Worm (Caenorhabditis elegans) whole organism, mixed stage, embryonic: ENCODE data around the gene cfap-36.

ENCODE experiments used
- lin-13 ChIP-seq: fragments of 150-350 bp; optimal IDR thresholded peaks from 2 replicates; lab custom pipeline; 2014; ENCODE audit warnings: missing biosample characterization, missing genetic modification characterization
- nhr-12 ChIP-seq: fragments of 150-350 bp; optimal IDR thresholded peaks from 2 replicates; lab custom pipeline; 2014; ENCODE audit warnings: missing biosample characterization, missing genetic modification characterization
- nhr-76 ChIP-seq: sonication (generic microtip); optimal IDR thresholded peaks from 2 replicates; lab custom pipeline; 2017; ENCODE audit warnings: missing biosample characterization, missing genetic modification characterization
- pha-4 ChIP-seq: fragments of 150-350 bp; optimal IDR thresholded peaks from 2 replicates; lab custom pipeline; 2018; ENCODE audit warnings: missing biosample characterization, missing genetic modification reagents, missing genetic modification characterization

ce11 chrV:173437-173836 is 1.4 kb upstream of the cfap-36 start:
- TF ChIP-seq lin-13 (tag; lab: Kevin White, UChicago) = no peak
- TF ChIP-seq nhr-76 (tag; lab: Kevin White, UChicago) = no peak
- TF ChIP-seq pha-4 (tag; lab: Kevin White, UChicago) = no peak
- no peak for TF ChIP-seq nhr-12
